Worm (Caenorhabditis elegans) whole organism, L3 larva: ENCODE data around the gene srab-26.
A peak's percentile ranks its signal among the peaks of the same experiment; 100 is the strongest.

ENCODE experiments used
- R02D3.7 ChIP-seq: fragments of 150-350 bp; optimal IDR thresholded peaks from 2 replicates; lab custom pipeline; 2014; ENCODE audit warnings: missing biosample characterization, missing genetic modification characterization
- ZK546.5 ChIP-seq: sonication (generic microtip); optimal IDR thresholded peaks from 2 replicates; lab custom pipeline; 2017; ENCODE audit warnings: missing biosample characterization, missing genetic modification characterization
- ama-1 ChIP-seq: fragments of 150-350 bp; optimal IDR thresholded peaks from 2 replicates; lab custom pipeline; 2018
- ceh-16 ChIP-seq: sonication (generic microtip); optimal IDR thresholded peaks from 2 replicates; lab custom pipeline; 2017; ENCODE audit warnings: missing biosample characterization, missing genetic modification characterization
- ceh-28 ChIP-seq: fragments of 150-350 bp; optimal IDR thresholded peaks from 2 replicates; lab custom pipeline; 2014; ENCODE audit warnings: missing biosample characterization, missing genetic modification reagents, missing genetic modification characterization
- ceh-82 ChIP-seq: fragments of 150-350 bp; optimal IDR thresholded peaks from 2 replicates; lab custom pipeline; 2014; ENCODE audit warnings: missing biosample characterization, missing genetic modification characterization
- ceh-9 ChIP-seq: sonication (generic microtip); optimal IDR thresholded peaks from 2 replicates; lab custom pipeline; 2018; ENCODE audit warnings: missing biosample characterization, missing genetic modification characterization
- daf-12 ChIP-seq: fragments of 150-350 bp; optimal IDR thresholded peaks from 2 replicates; lab custom pipeline; 2014; ENCODE audit warnings: missing biosample characterization, missing genetic modification reagents, missing genetic modification characterization
- egl-27 ChIP-seq: sonication (generic microtip); optimal IDR thresholded peaks from 4 replicates; lab custom pipeline; 2017; ENCODE audit warnings: missing biosample characterization, missing genetic modification reagents, missing genetic modification characterization
- elt-1 ChIP-seq: fragments of 150-350 bp; optimal IDR thresholded peaks from 2 replicates; lab custom pipeline; 2014; ENCODE audit warnings: missing biosample characterization, missing genetic modification characterization
- elt-2 ChIP-seq: sonication (generic microtip); optimal IDR thresholded peaks from 2 replicates; lab custom pipeline; 2016; ENCODE audit warnings: missing genetic modification reagents, mild to moderate bottlenecking, missing genetic modification characterization, missing compliant biosample characterization
- eor-1 ChIP-seq, 2 experiments: fragments of 150-350 bp; optimal IDR thresholded peaks; 2 replicates each; lab custom pipeline; 2014 to 2018; ENCODE audit warnings: missing biosample characterization in 2 of 2, missing genetic modification characterization in 2 of 2
- lin-15B ChIP-seq: fragments of 150-350 bp; optimal IDR thresholded peaks from 2 replicates; lab custom pipeline; 2014; ENCODE audit warnings: missing biosample characterization, missing genetic modification characterization
- lin-39 ChIP-seq: fragments of 150-350 bp; optimal IDR thresholded peaks from 2 replicates; lab custom pipeline; 2018; ENCODE audit warnings: missing biosample characterization, missing genetic modification reagents, missing genetic modification characterization
- lsy-12 ChIP-seq: sonication (generic microtip); optimal IDR thresholded peaks from 2 replicates; lab custom pipeline; 2016; ENCODE audit warnings: mild to moderate bottlenecking, missing genetic modification characterization, missing compliant biosample characterization
- mml-1 ChIP-seq: fragments of 150-350 bp; sonication (generic microtip); optimal IDR thresholded peaks from 3 replicates; lab custom pipeline; 2014; ENCODE audit warnings: missing biosample characterization, missing genetic modification characterization
- nfya-1 ChIP-seq: sonication (generic microtip); optimal IDR thresholded peaks from 2 replicates; lab custom pipeline; 2017; ENCODE audit warnings: missing genetic modification characterization, mild to moderate bottlenecking, missing compliant biosample characterization, antibody characterized with exemption, moderate library complexity; ENCODE audit not compliant: insufficient read depth
- nhr-11 ChIP-seq: fragments of 150-350 bp; optimal IDR thresholded peaks from 2 replicates; lab custom pipeline; 2014; ENCODE audit warnings: missing biosample characterization, missing genetic modification characterization
- nhr-12 ChIP-seq: fragments of 150-350 bp; optimal IDR thresholded peaks from 2 replicates; lab custom pipeline; 2014; ENCODE audit warnings: missing biosample characterization, missing genetic modification characterization
- nhr-23 ChIP-seq: fragments of 150-350 bp; optimal IDR thresholded peaks from 2 replicates; lab custom pipeline; 2014; ENCODE audit warnings: missing biosample characterization, missing genetic modification reagents, missing genetic modification characterization
- nhr-237 ChIP-seq: fragments of 150-350 bp; optimal IDR thresholded peaks from 2 replicates; lab custom pipeline; 2014; ENCODE audit warnings: missing biosample characterization, missing genetic modification characterization
- nhr-25 ChIP-seq: sonication (generic microtip); optimal IDR thresholded peaks from 2 replicates; lab custom pipeline; 2017; ENCODE audit warnings: missing biosample characterization, missing genetic modification characterization
- nhr-28 ChIP-seq: fragments of 150-350 bp; optimal IDR thresholded peaks from 2 replicates; lab custom pipeline; 2014; ENCODE audit warnings: missing biosample characterization, missing genetic modification characterization
- nhr-67 ChIP-seq: fragments of 150-350 bp; optimal IDR thresholded peaks from 2 replicates; lab custom pipeline; 2014; ENCODE audit warnings: missing biosample characterization, missing genetic modification characterization
- nhr-76 ChIP-seq: fragments of 150-350 bp; sonication (generic microtip); optimal IDR thresholded peaks from 5 replicates; lab custom pipeline; 2014; ENCODE audit warnings: missing biosample characterization, missing genetic modification characterization
- pha-4 ChIP-seq: fragments of 150-350 bp; optimal IDR thresholded peaks from 2 replicates; lab custom pipeline; 2014; ENCODE audit warnings: missing biosample characterization, missing genetic modification reagents, missing genetic modification characterization
- sea-2 ChIP-seq: fragments of 150-350 bp; sonication (generic microtip); optimal IDR thresholded peaks from 4 replicates; lab custom pipeline; 2014; ENCODE audit warnings: missing biosample characterization, missing genetic modification reagents, missing genetic modification characterization
- skn-1 ChIP-seq: fragments of 150-350 bp; optimal IDR thresholded peaks from 2 replicates; lab custom pipeline; 2014; ENCODE audit warnings: missing biosample characterization, missing genetic modification characterization
- tbx-2 ChIP-seq: sonication (generic microtip); optimal IDR thresholded peaks from 2 replicates; lab custom pipeline; 2016; ENCODE audit warnings: mild to moderate bottlenecking, missing genetic modification characterization, missing compliant biosample characterization
- unc-39 ChIP-seq: sonication (generic microtip); optimal IDR thresholded peaks from 4 replicates; lab custom pipeline; 2017; ENCODE audit warnings: missing biosample characterization, missing genetic modification characterization
- unc-62 ChIP-seq: fragments of 150-350 bp; sonication (generic microtip); optimal IDR thresholded peaks from 4 replicates; lab custom pipeline; 2014; ENCODE audit warnings: missing biosample characterization, missing genetic modification reagents, missing genetic modification characterization
- zag-1 ChIP-seq: fragments of 150-350 bp; optimal IDR thresholded peaks from 2 replicates; lab custom pipeline; 2014; ENCODE audit warnings: missing biosample characterization, missing genetic modification characterization

The srab-26 gene

ce11 chrV:9885918-9886488, 6.7 kb upstream of the srab-26 start, which contains the start of gene clp-9:
TSS of gene clp-9 (minus strand) at chrV:9885968.
- no peak for TF ChIP-seq R02D3.7 (tag; lab: Kevin White, UChicago)
- peak; percentile 40 for TF ChIP-seq pha-4
- TF ChIP-seq nhr-23 (tag; lab: Kevin White, UChicago) = peak; percentile 39
- TF ChIP-seq unc-39 (tag; lab: Kevin White, UChicago) = no peak
- no peak for TF ChIP-seq ZK546.5 (tag; lab: Kevin White, UChicago)

DNA sequence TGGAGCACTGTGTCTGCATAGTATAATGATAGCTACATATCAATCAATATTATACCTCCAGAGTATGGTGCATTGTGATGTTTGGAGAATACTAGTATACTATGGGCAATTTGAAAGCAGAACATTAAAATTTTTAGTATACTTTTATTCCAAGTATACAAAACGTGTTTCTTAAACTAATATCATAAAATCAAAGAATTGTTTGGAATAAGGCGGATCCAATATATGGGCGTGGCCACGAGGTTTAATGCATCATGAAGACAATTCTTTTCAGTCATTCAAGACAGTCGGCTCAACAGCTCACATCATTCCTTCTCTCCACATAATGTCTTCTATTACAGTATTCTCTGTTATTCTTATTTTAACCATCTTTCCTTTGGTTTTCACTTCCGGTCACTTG, 563 bp upstream of the srab-26 start, which contains the start of gene sdz-31:
sdz-31 (plus strand) TSS at position 301 of the 400 bp plus-strand sequence.
- TF ChIP-seq nhr-25 (tag; lab: Kevin White, UChicago) (no peak), skn-1 (no peak)

ce11 chrV:9871339-9871738, 8.0 kb downstream of the srab-26 start, which contains the start of gene srab-18:
TSS of gene srab-18 (minus strand) at chrV:9871439.
- TF ChIP-seq daf-12 (tag; lab: Kevin White, UChicago) = no peak
- TF ChIP-seq skn-1 = no peak
- no peak for TF ChIP-seq nhr-237
- no peak for TF ChIP-seq unc-62 (GFP tag; lab: Kevin White, UChicago)
- TF ChIP-seq lin-15B (tag; lab: Kevin White, UChicago) = no peak
- no peak for TF ChIP-seq nhr-76
- TF ChIP-seq ceh-28 (tag; lab: Kevin White, UChicago) = no peak
- no peak for TF ChIP-seq lin-39 (tag; lab: Kevin White, UChicago)
- no peak for TF ChIP-seq ceh-16 (tag; lab: Kevin White, UChicago)
- TF ChIP-seq pha-4 = no peak
- no peak for TF ChIP-seq mml-1 (tag; lab: Kevin White, UChicago)
- no peak for TF ChIP-seq nhr-11 (tag; lab: Kevin White, UChicago)

DNA sequence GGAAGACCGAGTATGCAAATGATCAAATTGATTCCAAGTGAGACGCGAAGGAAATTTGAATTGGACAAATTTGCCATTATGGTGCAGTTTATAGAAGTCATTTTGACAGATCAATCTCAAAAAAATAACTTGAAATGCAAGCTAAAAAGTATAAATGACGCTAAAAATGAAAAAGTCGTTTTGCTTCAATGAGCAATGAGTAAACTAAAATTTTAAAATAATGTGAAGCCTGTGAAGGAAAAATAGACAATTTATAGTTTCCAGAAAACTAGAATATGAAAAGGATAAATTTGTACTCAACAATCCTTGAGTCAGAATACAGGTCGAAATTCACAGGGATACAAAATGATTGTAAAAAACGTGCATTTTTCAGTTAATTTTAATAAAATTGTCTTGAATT, 11.0 kb downstream of the srab-26 start, which contains the start of gene srab-17:
srab-17 (minus strand) TSS at position 101 of the 400 bp plus-strand sequence.
- TF ChIP-seq elt-1 (tag; lab: Kevin White, UChicago) (no peak), sea-2 (GFP tag; lab: Kevin White, UChicago) (no peak), nhr-237 (no peak), ceh-9 (tag; lab: Kevin White, UChicago) (no peak), zag-1 (tag; lab: Kevin White, UChicago) (no peak), tbx-2 (tag; lab: Kevin White, UChicago) (no peak)

DNA sequence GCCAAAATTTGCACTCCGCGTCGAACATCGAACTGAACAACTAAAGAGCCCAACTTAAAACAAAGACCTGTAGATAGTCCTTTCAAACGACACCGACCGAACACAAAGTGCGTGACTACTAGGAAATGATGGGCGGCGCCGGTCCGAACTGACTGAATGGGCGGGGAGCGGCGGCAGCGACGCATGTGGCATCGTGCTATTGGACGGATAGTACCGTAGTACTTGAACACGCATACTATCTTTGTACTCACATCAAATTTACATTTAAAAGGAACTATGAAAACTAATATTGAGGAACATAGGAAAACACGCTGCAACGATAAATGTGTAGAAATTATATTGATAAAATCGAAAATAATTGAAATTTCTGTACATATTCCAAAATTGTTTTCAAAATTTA, 19.0 kb downstream of the srab-26 start:
- TF ChIP-seq ama-1 (lab: Kevin White, UChicago) (no peak), nhr-67 (tag; lab: Kevin White, UChicago) (no peak), eor-1 (tag; optimal IDR thresholded peaks at IDR 0.05; lab: Kevin White, UChicago) (no peak), ceh-82 (tag; lab: Kevin White, UChicago) (no peak), lsy-12 (tag; lab: Kevin White, UChicago) (peak; percentile 80), nhr-12 (tag; lab: Kevin White, UChicago) (no peak), egl-27 (no peak), nhr-23 (tag; lab: Kevin White, UChicago) (no peak), nfya-1 (tag; lab: Kevin White, UChicago) (peak; percentile 99)

DNA sequence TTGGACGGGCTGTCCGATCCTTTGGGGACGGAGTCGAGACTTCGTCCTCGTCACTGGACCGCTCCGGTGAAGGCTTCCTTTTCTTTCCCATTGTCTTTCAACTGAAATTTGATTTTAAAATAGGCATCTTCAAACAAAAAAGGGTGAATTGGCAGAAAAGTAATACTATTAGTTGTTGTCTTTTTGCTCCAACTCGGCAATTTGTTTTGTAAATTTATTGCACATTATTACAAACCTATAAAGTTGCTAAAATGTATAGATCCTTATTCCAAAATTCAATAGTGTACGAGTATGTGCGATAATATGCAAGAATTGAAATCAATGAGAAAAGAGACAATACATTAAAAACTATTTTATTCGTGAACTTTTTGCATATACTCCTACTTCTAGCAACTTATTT, 19.4 kb downstream of the srab-26 start, which contains the start of gene lsy-12:
lsy-12 (minus strand) TSS at position 101 of the 400 bp plus-strand sequence.
- TF ChIP-seq egl-27 = no peak
- no peak for TF ChIP-seq nhr-28 (tag; lab: Kevin White, UChicago)
- TF ChIP-seq, all 47 proteins: peak for 0

DNA sequence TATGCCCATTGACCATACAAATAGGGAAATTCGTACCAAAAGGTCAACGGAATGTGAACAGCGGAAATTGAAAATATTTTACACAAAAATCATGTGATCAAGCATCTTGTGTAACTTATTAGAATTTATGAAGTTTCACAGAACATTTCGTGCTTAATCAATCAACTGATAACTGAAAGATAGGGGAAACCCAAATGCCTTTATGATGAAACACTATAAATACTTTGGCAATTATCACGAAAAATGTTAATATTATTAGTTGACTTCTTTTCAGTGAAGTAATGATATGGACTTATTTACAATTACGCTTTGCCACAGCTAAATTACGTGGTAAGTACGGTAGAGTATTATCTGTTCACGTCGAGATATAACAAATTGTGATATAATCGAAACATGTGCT, 22.3 kb downstream of the srab-26 start:
- TF ChIP-seq elt-2 (peak; percentile 60), ZK546.5 (tag; lab: Kevin White, UChicago) (no peak)
